Worm (Caenorhabditis elegans) whole organism, early embryonic: ENCODE data around the gene C14B9.8.

ENCODE experiments used
- B0310.2 ChIP-seq: sonication (generic microtip); optimal IDR thresholded peaks from 2 replicates; lab custom pipeline; 2016; ENCODE audit warnings: mild to moderate bottlenecking, missing genetic modification characterization, missing compliant biosample characterization
- aly-1 ChIP-seq: sonication (generic microtip); optimal IDR thresholded peaks from 2 replicates; lab custom pipeline; 2016; ENCODE audit warnings: missing genetic modification characterization, missing compliant biosample characterization
- ama-1 ChIP-seq: fragments of 150-350 bp; optimal IDR thresholded peaks from 2 replicates; lab custom pipeline; 2014
- ceh-36 ChIP-seq: sonication (generic microtip); optimal IDR thresholded peaks from 2 replicates; lab custom pipeline; 2016; ENCODE audit warnings: missing genetic modification characterization, inconsistent platforms, missing compliant biosample characterization
- ets-7 ChIP-seq: sonication (generic microtip); optimal IDR thresholded peaks from 2 replicates; lab custom pipeline; 2016; ENCODE audit warnings: missing genotype, missing genetic modification characterization, missing compliant biosample characterization
- flt-1 ChIP-seq: fragments of 200-800 bp; sonication (Bioruptor generic); IDR thresholded peaks from 2 replicates; pipeline ENCODE4 v1.3.6; 2022; ENCODE audit warnings: missing genetic modification characterization, missing compliant biosample characterization
- hmbx-1 ChIP-seq: sonication (generic microtip); optimal IDR thresholded peaks from 2 replicates; lab custom pipeline; 2016; ENCODE audit warnings: mild to moderate bottlenecking, missing genetic modification characterization, missing compliant biosample characterization
- hmg-4 ChIP-seq: fragments of 200-800 bp; sonication (Bioruptor generic); optimal IDR thresholded peaks from 2 replicates; lab custom pipeline; 2018; ENCODE audit warnings: mild to moderate bottlenecking, missing genetic modification characterization, missing compliant biosample characterization
- hnd-1 ChIP-seq: sonication (generic microtip); optimal IDR thresholded peaks from 2 replicates; lab custom pipeline; 2016; ENCODE audit warnings: missing genetic modification characterization, missing compliant biosample characterization
- scrt-1 ChIP-seq: fragments of 200-800 bp; sonication (Bioruptor generic); IDR thresholded peaks from 2 replicates; pipeline ENCODE4 v1.3.6; 2022; ENCODE audit warnings: missing genetic modification characterization, missing compliant biosample characterization

- TF ChIP-seq ceh-36 (tag; lab: Kevin White, UChicago) = no peak
- TF ChIP-seq hmbx-1 = no peak
- TF ChIP-seq B0310.2 (tag; lab: Kevin White, UChicago) = no peak
- TF ChIP-seq hmg-4 (GFP tag; lab: Kevin White, UChicago) = no peak
- no peak for TF ChIP-seq aly-1 (tag; lab: Kevin White, UChicago)
- no peak for TF ChIP-seq ama-1 (lab: Kevin White, UChicago)
- TF ChIP-seq ets-7 (tag; lab: Kevin White, UChicago) = no peak
- no peak for TF ChIP-seq hnd-1 (tag; lab: Kevin White, UChicago)
- TF ChIP-seq scrt-1 (GFP tag; lab: Robert Waterston, UW) = no peak
- no peak for TF ChIP-seq flt-1 (GFP tag; lab: Robert Waterston, UW)
Observed at ce11 chrIII:8099022-8099421, 45.4 kb downstream of the C14B9.8 start, which contains the start of gene K06H7.1.
